Worm (Caenorhabditis elegans) whole organism, L4 larva: Measurements from ENCODE around the gene K02C4.5.
A peak's percentile ranks its signal among the peaks of the same experiment; 100 is the strongest.

ENCODE experiments used
- D1046.2 ChIP-seq: fragments of 200-800 bp; sonication (Bioruptor generic); IDR thresholded peaks from 2 replicates; pipeline ENCODE4 v1.3.6; 2022; ENCODE audit warnings: missing genetic modification characterization, missing compliant biosample characterization
- F26F4.8 ChIP-seq: fragments of 200-800 bp; sonication (Bioruptor generic); conservative IDR thresholded peaks from 2 replicates; pipeline ENCODE4 v1.3.6; 2022; ENCODE audit warnings: missing genetic modification characterization, missing compliant biosample characterization
- F37D6.2 ChIP-seq: sonication (generic microtip); optimal IDR thresholded peaks from 2 replicates; lab custom pipeline; 2016; ENCODE audit warnings: mild to moderate bottlenecking, missing genetic modification characterization, missing compliant biosample characterization
- F44E2.7 ChIP-seq: fragments of 200-800 bp; sonication (Bioruptor generic); IDR thresholded peaks from 2 replicates; pipeline ENCODE4 v2.1.2; 2022; ENCODE audit warnings: missing genetic modification characterization, missing compliant biosample characterization
- R02D3.7 ChIP-seq: fragments of 150-350 bp; sonication (generic microtip); optimal IDR thresholded peaks from 3 replicates; lab custom pipeline; 2014; ENCODE audit warnings: missing biosample characterization, missing genetic modification characterization
- T20F7.1 ChIP-seq: fragments of 200-800 bp; sonication (Bioruptor generic); optimal IDR thresholded peaks from 2 replicates; lab custom pipeline; 2018; ENCODE audit warnings: mild to moderate bottlenecking, missing genetic modification characterization, missing compliant biosample characterization
- T26A8.4 ChIP-seq: fragments of 200-800 bp; sonication (Bioruptor generic); IDR thresholded peaks from 2 replicates; pipeline ENCODE4 v1.3.6; 2022; ENCODE audit warnings: missing genetic modification characterization, missing compliant biosample characterization
- Y48G9A.11 ChIP-seq: fragments of 200-800 bp; sonication (Bioruptor generic); IDR thresholded peaks from 2 replicates; pipeline ENCODE4 v1.3.6; 2022; ENCODE audit warnings: missing genetic modification reagents, missing genetic modification characterization, missing compliant biosample characterization
- Y5F2A.4 ChIP-seq: fragments of 200-800 bp; sonication (Bioruptor generic); optimal IDR thresholded peaks from 2 replicates; lab custom pipeline; 2018; ENCODE audit warnings: mild to moderate bottlenecking, missing genetic modification characterization, missing compliant biosample characterization
- ZK337.2 ChIP-seq: fragments of 200-800 bp; sonication (Bioruptor generic); IDR thresholded peaks from 2 replicates; pipeline ENCODE4 v1.3.6; 2022; ENCODE audit warnings: missing genetic modification reagents, missing genetic modification characterization, missing compliant biosample characterization
- ZK546.5 ChIP-seq, 2 experiments: sonication (generic microtip); optimal IDR thresholded peaks; 2 replicates each; lab custom pipeline; 2017; ENCODE audit warnings: missing biosample characterization in 2 of 2, missing genetic modification characterization in 2 of 2
- aly-2 ChIP-seq: sonication (generic microtip); optimal IDR thresholded peaks from 2 replicates; lab custom pipeline; 2018; ENCODE audit warnings: missing biosample characterization, missing genetic modification characterization
- ama-1 ChIP-seq: fragments of 150-350 bp; optimal IDR thresholded peaks from 2 replicates; lab custom pipeline; 2014; ENCODE audit warnings: inconsistent platforms, mixed read lengths
- attf-4 ChIP-seq: sonication (generic microtip); optimal IDR thresholded peaks from 3 replicates; lab custom pipeline; 2017; ENCODE audit warnings: missing biosample characterization, missing genetic modification characterization
- ceh-20 ChIP-seq: fragments of 200-800 bp; sonication (Bioruptor generic); IDR thresholded peaks from 2 replicates; pipeline ENCODE4 v1.3.6; 2022; ENCODE audit warnings: missing genetic modification reagents, missing genetic modification characterization, missing compliant biosample characterization
- ceh-28 ChIP-seq: fragments of 150-350 bp; optimal IDR thresholded peaks from 2 replicates; lab custom pipeline; 2014; ENCODE audit warnings: missing biosample characterization, missing genetic modification reagents, missing genetic modification characterization
- ceh-44 ChIP-seq: fragments of 200-800 bp; sonication (Bioruptor generic); IDR thresholded peaks from 2 replicates; pipeline ENCODE4 v1.3.6; 2022; ENCODE audit warnings: missing genetic modification reagents, missing genetic modification characterization, missing compliant biosample characterization
- ceh-82 ChIP-seq: sonication (generic microtip); optimal IDR thresholded peaks from 2 replicates; lab custom pipeline; 2017; ENCODE audit warnings: missing biosample characterization, missing genetic modification characterization
- daf-12 ChIP-seq: fragments of 150-350 bp; optimal IDR thresholded peaks from 2 replicates; lab custom pipeline; 2014; ENCODE audit warnings: missing biosample characterization, missing genetic modification reagents, missing genetic modification characterization
- daf-19 ChIP-seq: fragments of 200-800 bp; sonication (Bioruptor generic); conservative IDR thresholded peaks from 2 replicates; pipeline ENCODE4 v1.3.6; 2022; ENCODE audit warnings: missing genetic modification characterization, missing compliant biosample characterization
- dmd-6 ChIP-seq: fragments of 200-800 bp; sonication (Bioruptor generic); IDR thresholded peaks from 2 replicates; pipeline ENCODE4 v1.3.6; 2022; ENCODE audit warnings: missing genetic modification reagents, missing genetic modification characterization, missing compliant biosample characterization
- dve-1 ChIP-seq: sonication (generic microtip); optimal IDR thresholded peaks from 2 replicates; lab custom pipeline; 2017; ENCODE audit warnings: antibody characterized with exemption, mild to moderate bottlenecking, missing genetic modification characterization, missing compliant biosample characterization; ENCODE audit not compliant: insufficient read depth
- fkh-10 ChIP-seq: fragments of 150-350 bp; optimal IDR thresholded peaks from 2 replicates; lab custom pipeline; 2014; ENCODE audit warnings: missing biosample characterization, missing genetic modification reagents, missing genetic modification characterization
- fos-1 ChIP-seq: fragments of 150-350 bp; optimal IDR thresholded peaks from 2 replicates; lab custom pipeline; 2014; ENCODE audit warnings: missing biosample characterization, missing genetic modification characterization
- hif-1 ChIP-seq, 2 experiments: sonication (generic microtip); optimal IDR thresholded peaks; 2 replicates each; lab custom pipeline; 2016 to 2017; ENCODE audit warnings: missing compliant biosample characterization in 2 of 2, missing genetic modification characterization in 2 of 2, missing genetic modification reagents in 2 of 2, missing genotype in 2 of 2, mild to moderate bottlenecking in 1 of 2
- hmg-1.1 ChIP-seq: fragments of 200-800 bp; sonication (Bioruptor generic); IDR thresholded peaks from 2 replicates; pipeline ENCODE4 v1.3.6; 2022; ENCODE audit warnings: missing genetic modification reagents, missing genetic modification characterization, missing compliant biosample characterization
- lim-7 ChIP-seq: fragments of 200-800 bp; sonication (Bioruptor generic); IDR thresholded peaks from 2 replicates; pipeline ENCODE4 v1.3.6; 2022; ENCODE audit warnings: missing genetic modification characterization, missing compliant biosample characterization
- lin-13 ChIP-seq: fragments of 150-350 bp; optimal IDR thresholded peaks from 2 replicates; lab custom pipeline; 2014; ENCODE audit warnings: missing biosample characterization, missing genetic modification reagents, missing genetic modification characterization
- lin-15B ChIP-seq: fragments of 150-350 bp; sonication (generic microtip); optimal IDR thresholded peaks from 3 replicates; lab custom pipeline; 2014; ENCODE audit warnings: missing biosample characterization, missing genetic modification characterization
- lin-38 ChIP-seq: fragments of 200-800 bp; sonication (Bioruptor generic); IDR thresholded peaks from 2 replicates; pipeline ENCODE4 v1.3.6; 2022; ENCODE audit warnings: missing genetic modification reagents, missing genetic modification characterization, missing compliant biosample characterization
- lin-39 ChIP-seq: fragments of 150-350 bp; optimal IDR thresholded peaks from 2 replicates; lab custom pipeline; 2014; ENCODE audit warnings: missing biosample characterization, missing genetic modification reagents, missing genetic modification characterization
- madf-9 ChIP-seq: fragments of 200-800 bp; sonication (Bioruptor generic); conservative IDR thresholded peaks from 2 replicates; pipeline ENCODE4 v1.3.6; 2022; ENCODE audit warnings: missing genetic modification reagents, missing genetic modification characterization, missing compliant biosample characterization
- mdt-29 ChIP-seq: fragments of 200-800 bp; sonication (Bioruptor generic); IDR thresholded peaks from 2 replicates; pipeline ENCODE4 v1.3.6; 2022; ENCODE audit warnings: missing genetic modification reagents, missing genetic modification characterization, missing compliant biosample characterization
- mes-2 ChIP-seq: sonication (generic microtip); optimal IDR thresholded peaks from 2 replicates; lab custom pipeline; 2016; ENCODE audit warnings: missing genotype, mild to moderate bottlenecking, missing genetic modification characterization, missing compliant biosample characterization; ENCODE audit not compliant: poor library complexity, severe bottlenecking
- mxl-2 ChIP-seq: fragments of 200-800 bp; sonication (Bioruptor generic); conservative IDR thresholded peaks from 2 replicates; pipeline ENCODE4 v1.3.6; 2022; ENCODE audit warnings: missing genetic modification reagents, missing genetic modification characterization, missing compliant biosample characterization
- nhr-10 ChIP-seq: fragments of 150-350 bp; optimal IDR thresholded peaks from 2 replicates; lab custom pipeline; 2014; ENCODE audit warnings: missing biosample characterization, missing genetic modification characterization
- nhr-111 ChIP-seq: fragments of 200-800 bp; sonication (Bioruptor generic); optimal IDR thresholded peaks from 2 replicates; lab custom pipeline; 2018; ENCODE audit warnings: mild to moderate bottlenecking, missing genetic modification characterization, missing compliant biosample characterization
- nhr-28 ChIP-seq: fragments of 150-350 bp; optimal IDR thresholded peaks from 2 replicates; lab custom pipeline; 2014; ENCODE audit warnings: missing biosample characterization, missing genetic modification characterization
- nhr-41 ChIP-seq: fragments of 200-800 bp; sonication (Bioruptor generic); IDR thresholded peaks from 2 replicates; pipeline ENCODE4 v1.3.6; 2022; ENCODE audit warnings: missing genetic modification reagents, missing genetic modification characterization, missing compliant biosample characterization
- nhr-42 ChIP-seq: fragments of 200-800 bp; sonication (Bioruptor generic); IDR thresholded peaks from 2 replicates; pipeline ENCODE4 v1.3.6; 2022; ENCODE audit warnings: missing genetic modification characterization, missing compliant biosample characterization
- pqm-1 ChIP-seq: sonication (generic microtip); optimal IDR thresholded peaks from 2 replicates; lab custom pipeline; 2017; ENCODE audit warnings: missing biosample characterization, missing genetic modification characterization
- sdz-12 ChIP-seq: fragments of 200-800 bp; sonication (Bioruptor generic); optimal IDR thresholded peaks from 2 replicates; lab custom pipeline; 2018; ENCODE audit warnings: mild to moderate bottlenecking, missing genetic modification characterization, missing compliant biosample characterization
- set-16 ChIP-seq: fragments of 200-800 bp; sonication (Bioruptor generic); IDR thresholded peaks from 2 replicates; pipeline ENCODE4 v1.3.6; 2022; ENCODE audit warnings: missing genetic modification reagents, missing genetic modification characterization, missing compliant biosample characterization
- snpc-4 ChIP-seq: fragments of 150-350 bp; optimal IDR thresholded peaks from 2 replicates; lab custom pipeline; 2014; ENCODE audit warnings: missing biosample characterization, missing genetic modification characterization
- unc-130 ChIP-seq: sonication (generic microtip); optimal IDR thresholded peaks from 2 replicates; lab custom pipeline; 2016; ENCODE audit warnings: missing genetic modification reagents, missing genetic modification characterization, missing compliant biosample characterization
- unc-39 ChIP-seq: sonication (generic microtip); optimal IDR thresholded peaks from 2 replicates; lab custom pipeline; 2017; ENCODE audit warnings: missing biosample characterization, missing genetic modification characterization
- zag-1 ChIP-seq: fragments of 150-350 bp; optimal IDR thresholded peaks from 2 replicates; lab custom pipeline; 2014; ENCODE audit warnings: missing biosample characterization, missing genetic modification characterization
- zfp-2 ChIP-seq: sonication (generic microtip); optimal IDR thresholded peaks from 2 replicates; lab custom pipeline; 2016; ENCODE audit warnings: mild to moderate bottlenecking, missing genetic modification characterization, missing compliant biosample characterization
- zfp-3 ChIP-seq: fragments of 200-800 bp; sonication (Bioruptor generic); conservative IDR thresholded peaks from 2 replicates; pipeline ENCODE4 v1.3.6; 2022; ENCODE audit warnings: missing genetic modification reagents, missing genetic modification characterization, missing compliant biosample characterization
- ztf-11 ChIP-seq: fragments of 150-350 bp; optimal IDR thresholded peaks from 2 replicates; lab custom pipeline; 2014; ENCODE audit warnings: missing biosample characterization, missing genetic modification characterization

The K02C4.5 gene

ce11 chrII:8106921-8107695 is 28.9 kb downstream of the K02C4.5 start, which contains the start of the genes chst-1 and C41C4.9:
Gene chst-1, minus strand, starts transcription at chrII:8106971.
Gene C41C4.9, plus strand, starts transcription at chrII:8107645.
- TF ChIP-seq Y48G9A.11 (GFP tag; lab: Robert Waterston, UW) (peak; percentile 84; the same call in 1 of the 2 replicates), aly-2 (tag; lab: Kevin White, UChicago) (peak; percentile 79), ceh-44 (GFP tag; lab: Robert Waterston, UW) (peak; percentile 79; the same call in 1 of the 2 replicates), F26F4.8 (peak; percentile 97), hif-1 (tag; optimal IDR thresholded peaks at IDR 0.05; lab: Kevin White, UChicago) (no peak), lim-7 (GFP tag; lab: Robert Waterston, UW) (peak; percentile 98; the same call in 1 of the 2 replicates), dve-1 (tag; lab: Kevin White, UChicago) (peak; percentile 78), fkh-10 (no peak), Y5F2A.4 (GFP tag; lab: Kevin White, UChicago) (peak; percentile 86), T26A8.4 (GFP tag; lab: Robert Waterston, UW) (peak; percentile 91), snpc-4 (tag; lab: Kevin White, UChicago) (peak; percentile 3), F44E2.7 (peak; percentile 93), zfp-2 (tag; lab: Kevin White, UChicago) (peak; percentile 49), madf-9 (GFP tag; lab: Robert Waterston, UW) (peak; percentile 90), ceh-28 (tag; lab: Kevin White, UChicago) (no peak), nhr-111 (peak; percentile 88), mes-2 (tag; lab: Kevin White, UChicago) (peak; percentile 91), lin-38 (GFP tag; lab: Robert Waterston, UW) (no peak; the same call in 1 of the 2 replicates), unc-130 (GFP tag; lab: Kevin White, UChicago) (peak; percentile 83), unc-39 (tag; lab: Kevin White, UChicago) (no peak), ZK546.5 (tag; optimal IDR thresholded peaks at IDR 0.05; lab: Kevin White, UChicago) (no peak), daf-19 (peak; percentile 87), lin-39 (tag; lab: Kevin White, UChicago) (no peak), nhr-41 (GFP tag; lab: Robert Waterston, UW) (peak; percentile 92), pqm-1 (peak; percentile 20), ceh-82 (no peak), zag-1 (tag; lab: Kevin White, UChicago) (no peak), mxl-2 (peak; percentile 71; the same call in 1 of the 2 replicates), nhr-10 (tag; lab: Kevin White, UChicago) (no peak), zfp-3 (GFP tag; lab: Robert Waterston, UW) (peak; percentile 83), ztf-11 (tag; lab: Kevin White, UChicago) (no peak), D1046.2 (GFP tag; lab: Robert Waterston, UW) (peak; percentile 81; the same call in 1 of the 2 replicates), F37D6.2 (peak; percentile 33), hmg-1.1 (GFP tag; lab: Robert Waterston, UW) (peak; percentile 76), fos-1 (tag; lab: Kevin White, UChicago) (no peak), lin-13 (GFP tag; lab: Kevin White, UChicago) (peak; percentile 40), attf-4 (tag; lab: Kevin White, UChicago) (no peak), sdz-12 (peak; percentile 77), daf-12 (tag; lab: Kevin White, UChicago) (no peak), ZK337.2 (GFP tag; lab: Robert Waterston, UW) (peak; percentile 66; the same call in 1 of the 2 replicates), ceh-20 (GFP tag; lab: Robert Waterston, UW) (peak; percentile 80), ama-1 (lab: Kevin White, UChicago) (no peak), set-16 (GFP tag; lab: Robert Waterston, UW) (no peak), dmd-6 (GFP tag; lab: Robert Waterston, UW) (peak; percentile 67), R02D3.7 (tag; lab: Kevin White, UChicago) (no peak), nhr-42 (GFP tag; lab: Robert Waterston, UW) (no peak; the same call in none of the 2 replicates), nhr-28 (tag; lab: Kevin White, UChicago) (peak; percentile 25), T20F7.1 (peak; percentile 55), lin-15B (tag; lab: Kevin White, UChicago) (no peak), mdt-29 (GFP tag; lab: Robert Waterston, UW) (peak; percentile 76; the same call in 1 of the 2 replicates)
